Fruit fly (Drosophila melanogaster) whole organism, wandering third instar larva: ENCODE measurements around the gene Ugt37E1.

Source experiments
- Abd-B ChIP-seq: fragments of >200 bp; optimal IDR thresholded peaks from 2 replicates; lab custom pipeline; 2017; ENCODE audit warnings: missing biosample characterization, missing genetic modification characterization
- CG9705 ChIP-seq: fragments of 200-800 bp; sonication (Bioruptor generic); optimal IDR thresholded peaks from 2 replicates; lab custom pipeline; 2018; ENCODE audit warnings: missing biosample characterization, mild to moderate bottlenecking, missing genetic modification characterization
- CrebA ChIP-seq: fragments of 200-800 bp; sonication (Bioruptor generic); optimal IDR thresholded peaks from 2 replicates; lab custom pipeline; 2016; ENCODE audit warnings: missing biosample characterization, mild to moderate bottlenecking, missing genetic modification characterization, borderline replicate concordance
- Dif ChIP-seq: fragments of 200-275, 200-300 bp; sonication (Bioruptor generic); optimal IDR thresholded peaks from 2 replicates; lab custom pipeline; 2018; ENCODE audit warnings: missing biosample characterization, missing genetic modification characterization; ENCODE audit not compliant: partially characterized antibody
- GATAd ChIP-seq: sonication (Bioruptor generic); optimal IDR thresholded peaks from 2 replicates; lab custom pipeline; 2016; ENCODE audit warnings: missing biosample characterization, missing genetic modification characterization
- Hnf4 ChIP-seq: fragments of 200-800 bp; sonication (Bioruptor generic); optimal IDR thresholded peaks from 2 replicates; lab custom pipeline; 2016; ENCODE audit warnings: missing biosample characterization, mild to moderate bottlenecking, missing genetic modification characterization
- Hr78 ChIP-seq: fragments of >200 bp; optimal IDR thresholded peaks from 2 replicates; lab custom pipeline; 2017; ENCODE audit warnings: missing biosample characterization, missing genetic modification characterization
- Jra ChIP-seq: sonication (Bioruptor generic); optimal IDR thresholded peaks from 2 replicates; lab custom pipeline; 2016; ENCODE audit warnings: missing biosample characterization, missing genetic modification characterization
- Myc ChIP-seq: fragments of >200 bp; optimal IDR thresholded peaks from 2 replicates; lab custom pipeline; 2017
- N ChIP-seq: fragments of >200 bp; optimal IDR thresholded peaks from 2 replicates; lab custom pipeline; 2018; ENCODE audit warnings: missing biosample characterization, missing external identifiers, missing genetic modification characterization
- OdsH ChIP-seq: fragments of 200-800 bp; sonication (Bioruptor generic); optimal IDR thresholded peaks from 2 replicates; lab custom pipeline; 2016; ENCODE audit warnings: missing biosample characterization, mild to moderate bottlenecking, missing genetic modification characterization
- Rel ChIP-seq, 2 experiments: fragments of 200-800 bp; sonication (Bioruptor generic) in 1 of 2; optimal IDR thresholded peaks; 2 replicates in 1 of 2; 3 replicates in 1 of 2; lab custom pipeline; 2016 to 2019; ENCODE audit warnings: mild to moderate bottlenecking in 2 of 2, missing biosample characterization in 2 of 2, missing genetic modification characterization in 2 of 2, moderate library complexity in 1 of 2
- Sp1 ChIP-seq: fragments of 200-800 bp; sonication (Bioruptor generic); optimal IDR thresholded peaks from 3 replicates; lab custom pipeline; 2019; ENCODE audit warnings: missing biosample characterization, mild to moderate bottlenecking, missing genetic modification characterization, moderate library complexity
- br ChIP-seq: fragments of 200-800 bp; sonication (Bioruptor generic); optimal IDR thresholded peaks from 2 replicates; lab custom pipeline; 2016; ENCODE audit warnings: missing biosample characterization, missing genetic modification characterization
- brk ChIP-seq: fragments of 200-800 bp; sonication (Bioruptor generic); optimal IDR thresholded peaks from 2 replicates; lab custom pipeline; 2016; ENCODE audit warnings: missing biosample characterization, mild to moderate bottlenecking, missing genetic modification characterization
- dl ChIP-seq, 2 experiments: fragments of 175-275, 200-275 bp in 1 of 2; fragments of 200-275 bp in 1 of 2; sonication (Bioruptor generic); optimal IDR thresholded peaks; lab custom pipeline; 2018; ENCODE audit warnings: mild to moderate bottlenecking in 2 of 2, missing biosample characterization in 2 of 2, missing genetic modification characterization in 2 of 2, moderate library complexity in 2 of 2; ENCODE audit not compliant: partially characterized antibody in 2 of 2, insufficient read depth in 1 of 2
- dmrt93B ChIP-seq: fragments of 200-800 bp; sonication (Bioruptor generic); optimal IDR thresholded peaks from 2 replicates; lab custom pipeline; 2018; ENCODE audit warnings: missing biosample characterization, mild to moderate bottlenecking, missing genetic modification characterization
- dsf ChIP-seq: sonication (Bioruptor generic); optimal IDR thresholded peaks from 2 replicates; lab custom pipeline; 2016; ENCODE audit warnings: missing biosample characterization, missing genetic modification characterization, borderline replicate concordance
- ey ChIP-seq: fragments of 200-800 bp; sonication (Bioruptor generic); optimal IDR thresholded peaks from 2 replicates; lab custom pipeline; 2016; ENCODE audit warnings: missing biosample characterization, missing genetic modification characterization
- foxo ChIP-seq, 2 experiments: fragments of 200-800 bp; sonication (Bioruptor generic); optimal IDR thresholded peaks; 2 replicates in 1 of 2; 3 replicates in 1 of 2; lab custom pipeline; 2016 to 2017; ENCODE audit warnings: missing biosample characterization in 2 of 2, missing genetic modification characterization in 2 of 2
- fru ChIP-seq: fragments of 200-800 bp; sonication (Bioruptor generic); optimal IDR thresholded peaks from 3 replicates; lab custom pipeline; 2016; ENCODE audit warnings: missing biosample characterization, mild to moderate bottlenecking, missing genetic modification characterization
- h ChIP-seq: fragments of 200-800 bp; sonication (Bioruptor generic); optimal IDR thresholded peaks from 3 replicates; lab custom pipeline; 2016; ENCODE audit warnings: missing biosample characterization, mild to moderate bottlenecking, missing genetic modification characterization
- jim ChIP-seq: fragments of 175-275, 200-325 bp; sonication (Bioruptor generic); optimal IDR thresholded peaks from 2 replicates; lab custom pipeline; 2016; ENCODE audit warnings: missing biosample characterization, mild to moderate bottlenecking, missing genetic modification characterization
- pan ChIP-seq: fragments of >200 bp; optimal IDR thresholded peaks from 2 replicates; lab custom pipeline; 2017
- psq ChIP-seq: fragments of 200-800 bp; sonication (Bioruptor generic); optimal IDR thresholded peaks from 3 replicates; lab custom pipeline; 2017; ENCODE audit warnings: missing biosample characterization, mild to moderate bottlenecking, missing genetic modification characterization, moderate library complexity
- rgr ChIP-seq: fragments of 200-800 bp; sonication (Bioruptor generic); optimal IDR thresholded peaks from 3 replicates; lab custom pipeline; 2016; ENCODE audit warnings: missing biosample characterization, mild to moderate bottlenecking, missing genetic modification characterization
- sage ChIP-seq: fragments of 200-800 bp; sonication (Bioruptor generic); optimal IDR thresholded peaks from 2 replicates; lab custom pipeline; 2016; ENCODE audit warnings: missing biosample characterization, mild to moderate bottlenecking, missing genetic modification characterization
- sv ChIP-seq: fragments of 200-800 bp; sonication (Bioruptor generic); optimal IDR thresholded peaks from 3 replicates; lab custom pipeline; 2016; ENCODE audit warnings: missing biosample characterization, missing genetic modification characterization
- tai ChIP-seq: sonication (Bioruptor generic); optimal IDR thresholded peaks from 2 replicates; lab custom pipeline; 2016; ENCODE audit warnings: missing biosample characterization, missing genetic modification characterization
- usp ChIP-seq: fragments of >200 bp; optimal IDR thresholded peaks from 2 replicates; lab custom pipeline; 2017; ENCODE audit warnings: missing biosample characterization, missing genetic modification characterization
- woc ChIP-seq: sonication (Bioruptor generic); optimal IDR thresholded peaks from 2 replicates; lab custom pipeline; 2016; ENCODE audit warnings: missing biosample characterization, mild to moderate bottlenecking, missing genetic modification characterization

Gene Ugt37E1

DNA sequence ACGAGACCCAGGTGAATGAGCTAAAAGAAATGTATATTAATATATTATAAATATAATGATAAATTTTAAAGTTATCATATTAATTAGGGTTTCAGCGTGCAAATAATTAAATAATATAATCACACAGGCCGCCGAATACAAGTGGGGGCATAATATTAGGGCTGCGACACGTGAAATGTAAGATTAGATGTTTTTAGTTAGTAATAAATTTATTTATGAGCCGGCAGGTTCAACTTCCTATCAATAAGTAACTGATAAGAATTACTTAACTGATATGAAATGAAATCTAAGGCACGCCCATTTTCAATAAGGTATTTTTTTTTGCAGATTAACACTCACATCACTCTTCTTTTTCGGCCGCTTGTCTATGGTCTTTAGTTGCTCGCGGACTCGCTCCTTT, 6.5 kb upstream of the Ugt37E1 start:
- no peak for TF ChIP-seq dmrt93B (GFP tag; lab: Kevin White, UChicago)
- no peak for TF ChIP-seq h (GFP tag; lab: Kevin White, UChicago)
- no peak for TF ChIP-seq N (GFP tag; lab: Kevin White, UChicago)
- no peak for TF ChIP-seq ey
- TF ChIP-seq fru (GFP tag; lab: Kevin White, UChicago) = no peak
- no peak for TF ChIP-seq Dif (GFP tag; lab: Kevin White, UChicago)
- TF ChIP-seq Hnf4 (GFP tag; lab: Kevin White, UChicago) = no peak
- no peak for TF ChIP-seq CG9705
- TF ChIP-seq Myc = no peak
- TF ChIP-seq woc = no peak
- no peak for TF ChIP-seq dl (GFP tag; optimal IDR thresholded peaks at IDR 0.05; lab: Kevin White, UChicago; ENCODE audit: insufficient read depth in 1 of 2, partially characterized antibody in 2 of 2)

DNA sequence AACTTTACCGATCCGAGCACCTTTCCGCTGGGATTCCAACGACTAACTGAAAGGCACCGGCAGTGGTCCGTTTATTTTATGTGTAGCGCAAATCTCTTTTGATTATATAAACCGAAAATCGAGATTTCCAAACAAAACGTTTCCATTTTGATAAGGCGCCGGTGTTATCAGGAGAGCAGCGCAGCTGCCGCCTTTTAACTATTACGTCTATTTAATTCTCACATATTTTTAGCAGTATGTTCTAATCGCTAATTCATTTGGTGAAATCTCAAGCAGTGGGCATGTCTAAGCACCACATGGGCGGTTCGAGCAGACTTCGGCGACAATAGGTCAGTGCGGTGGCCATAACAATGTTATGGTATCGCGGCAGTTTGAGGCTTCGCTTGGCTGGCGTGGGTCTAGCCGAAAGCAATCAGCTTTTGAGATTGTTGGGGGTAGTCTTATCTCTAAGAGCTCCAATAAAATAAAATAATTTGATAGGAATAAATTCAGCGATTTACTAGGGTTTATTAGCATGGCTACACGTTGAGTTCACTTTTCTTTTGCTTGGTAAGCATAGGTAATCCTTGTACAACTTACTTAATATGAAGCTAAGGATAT, 5.6 kb upstream of the Ugt37E1 start, which contains the start of gene Cyt-b5-r:
Gene Cyt-b5-r, minus strand, starts transcription at position 51 of the 600 bp plus-strand sequence.
- TF ChIP-seq psq (GFP tag; lab: Kevin White, UChicago) (no peak), foxo (GFP tag; optimal IDR thresholded peaks at IDR 0.05; lab: Kevin White, UChicago) (no peak), jim (GFP tag; lab: Kevin White, UChicago) (no peak), tai (no peak), Abd-B (GFP tag; lab: Kevin White, UChicago) (no peak), usp (GFP tag; lab: Kevin White, UChicago) (no peak), br (GFP tag; lab: Kevin White, UChicago) (peak; percentile 21), ey (no peak)

DNA sequence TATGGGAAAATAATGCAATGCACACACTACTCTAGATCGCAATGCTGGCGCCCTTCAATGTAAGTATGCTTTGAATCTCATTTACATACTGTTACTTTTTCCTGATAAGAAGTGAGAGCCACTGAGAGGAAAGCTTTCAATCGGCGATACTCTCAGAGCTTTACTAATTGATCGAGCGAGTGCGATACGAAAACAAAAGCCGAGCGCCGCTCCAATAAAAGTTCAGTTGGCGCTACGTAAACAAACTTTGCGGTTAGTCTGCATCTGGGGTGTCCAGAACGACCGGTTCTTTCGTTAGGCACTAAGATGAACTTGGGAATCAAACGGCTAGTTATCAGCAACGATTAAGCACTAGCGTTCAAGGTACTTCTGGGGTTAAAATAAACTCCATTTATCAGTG, 5.0 kb upstream of the Ugt37E1 start, which contains the start of gene CG17928:
Gene CG17928, plus strand, starts transcription at position 224 of the 400 bp plus-strand sequence.
- TF ChIP-seq Sp1 (GFP tag; lab: Kevin White, UChicago) = no peak
- peak in 1 of 2 experiments; percentile 28 for TF ChIP-seq dl (GFP tag; optimal IDR thresholded peaks at IDR 0.05; lab: Kevin White, UChicago; ENCODE audit: insufficient read depth in 1 of 2, partially characterized antibody in 2 of 2)
- peak; percentile 70 for TF ChIP-seq Dif (GFP tag; lab: Kevin White, UChicago)

DNA sequence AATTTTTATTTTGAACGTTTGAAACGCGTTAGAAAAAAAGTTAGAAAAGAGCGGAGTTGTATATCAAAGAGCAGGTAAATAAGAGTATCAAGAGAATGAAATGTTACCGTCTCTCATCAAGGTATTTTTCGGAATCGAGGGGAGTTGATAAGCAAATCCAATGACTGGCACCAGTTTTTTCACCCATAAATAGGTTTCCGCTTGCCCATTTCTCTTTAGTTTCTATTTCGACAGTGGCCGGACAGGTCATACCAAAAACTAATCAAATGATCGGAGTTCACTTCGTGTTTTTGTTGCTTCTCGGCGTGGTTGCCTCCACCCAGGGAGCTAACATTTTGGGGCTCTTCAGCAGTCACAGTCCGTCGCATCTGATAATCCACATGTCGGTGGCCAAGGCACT, 2.4 kb upstream of the Ugt37E1 start, which contains the start of gene Ugt37C2:
Gene Ugt37C2, plus strand, starts transcription at position 242 of the 400 bp plus-strand sequence.
- TF ChIP-seq CG9705 (no peak), rgr (no peak), Jra (no peak), dsf (GFP tag; lab: Kevin White, UChicago) (no peak), Abd-B (GFP tag; lab: Kevin White, UChicago) (no peak)

DNA sequence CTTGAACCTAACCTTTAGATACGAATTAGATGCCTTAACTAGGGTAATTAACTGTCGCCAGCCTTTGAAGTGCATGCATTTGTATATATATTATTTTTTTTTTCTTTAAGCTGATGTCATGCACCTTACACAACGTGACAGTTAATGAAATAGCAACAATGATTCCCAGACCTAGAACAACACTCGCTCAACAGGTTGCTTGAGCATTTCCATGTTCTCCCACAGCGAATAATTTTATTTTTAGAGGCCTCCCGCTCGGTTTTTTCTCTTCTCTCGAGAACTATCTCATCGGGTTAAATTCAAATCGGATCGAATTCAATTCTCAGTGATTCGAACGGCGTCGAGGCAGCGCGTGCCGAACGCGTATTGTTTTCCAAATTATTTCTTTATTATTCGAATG, 2.3 kb downstream of the Ugt37E1 start, which contains the start of gene Ugt37D1:
Gene Ugt37D1, plus strand, starts transcription at position 321 of the 400 bp plus-strand sequence.
- TF ChIP-seq GATAd (GFP tag; lab: Kevin White, UChicago) (no peak), rgr (no peak), CrebA (GFP tag; lab: Kevin White, UChicago) (no peak), sv (GFP tag; lab: Kevin White, UChicago) (no peak), jim (GFP tag; lab: Kevin White, UChicago) (no peak), sage (GFP tag; lab: Kevin White, UChicago) (no peak), pan (lab: Kevin White, UChicago) (no peak), psq (GFP tag; lab: Kevin White, UChicago) (no peak), brk (GFP tag; lab: Kevin White, UChicago) (no peak), tai (no peak), br (GFP tag; lab: Kevin White, UChicago) (no peak), Hr78 (GFP tag; lab: Kevin White, UChicago) (no peak), usp (GFP tag; lab: Kevin White, UChicago) (no peak), OdsH (GFP tag; lab: Kevin White, UChicago) (no peak), ey (no peak), h (GFP tag; lab: Kevin White, UChicago) (no peak), fru (GFP tag; lab: Kevin White, UChicago) (no peak), Rel (GFP tag; optimal IDR thresholded peaks at IDR 0.05; lab: Kevin White, UChicago) (no peak), Rel (tag; optimal IDR thresholded peaks at IDR 0.05; lab: Kevin White, UChicago) (no peak), Myc (no peak), Jra (no peak)
- TF ChIP-seq, all 38 proteins: peak for 0
